Fruit fly (Drosophila melanogaster) whole organism: ENCODE results near the gene nonA.

ENCODE experiments used
- CG8478 ChIP-seq: fragments of >200 bp; optimal IDR thresholded peaks from 2 replicates; lab custom pipeline; 2018; ENCODE audit warnings: inconsistent platforms
- Dll ChIP-seq: fragments of >200 bp; optimal IDR thresholded peaks from 2 replicates; lab custom pipeline; 2017
- EcR ChIP-seq, 2 experiments: fragments of >200 bp; optimal IDR thresholded peaks; 2 replicates each; lab custom pipeline; 2017; ENCODE audit warnings: missing biosample characterization in 2 of 2, missing genetic modification characterization in 2 of 2, missing genetic modification reagents in 2 of 2
- pan ChIP-seq: fragments of >200 bp; optimal IDR thresholded peaks from 2 replicates; lab custom pipeline; 2017
- psq ChIP-seq: fragments of >200 bp; optimal IDR thresholded peaks from 2 replicates; lab custom pipeline; 2017
- usp ChIP-seq: fragments of >200 bp; optimal IDR thresholded peaks from 2 replicates; lab custom pipeline; 2017; ENCODE audit warnings: missing biosample characterization, missing genetic modification characterization, mixed read lengths

nonA gene

DNA sequence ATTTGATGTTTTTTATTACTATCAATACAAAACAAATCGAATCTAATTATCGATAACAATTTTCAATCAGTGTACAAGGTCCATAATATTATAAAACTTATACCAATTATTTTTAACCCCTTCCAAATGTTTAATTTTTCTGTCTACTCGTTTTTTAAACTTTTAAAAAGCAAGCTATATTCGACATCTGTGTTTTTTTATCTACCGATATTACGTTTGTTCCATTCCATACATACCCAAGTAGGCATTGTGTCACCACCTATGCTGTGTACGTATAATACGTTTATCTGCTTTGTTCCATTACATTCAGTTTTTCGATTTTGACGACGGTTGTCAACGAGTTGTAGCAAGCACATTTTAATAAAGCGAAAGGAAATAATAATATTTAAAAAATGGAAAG lies at the start of gene nonA:
TSS of gene nonA (plus strand) at position 264 of the 400 bp plus-strand sequence.
- TF ChIP-seq usp (GFP tag; lab: Kevin White, UChicago), result no peak
- no peak for TF ChIP-seq EcR (GFP tag; optimal IDR thresholded peaks at IDR 0.05; lab: Kevin White, UChicago)
- no peak for TF ChIP-seq pan (lab: Kevin White, UChicago)
- TF ChIP-seq psq, result no peak
- no peak for TF ChIP-seq CG8478
- no peak for TF ChIP-seq Dll (lab: Kevin White, UChicago)

DNA sequence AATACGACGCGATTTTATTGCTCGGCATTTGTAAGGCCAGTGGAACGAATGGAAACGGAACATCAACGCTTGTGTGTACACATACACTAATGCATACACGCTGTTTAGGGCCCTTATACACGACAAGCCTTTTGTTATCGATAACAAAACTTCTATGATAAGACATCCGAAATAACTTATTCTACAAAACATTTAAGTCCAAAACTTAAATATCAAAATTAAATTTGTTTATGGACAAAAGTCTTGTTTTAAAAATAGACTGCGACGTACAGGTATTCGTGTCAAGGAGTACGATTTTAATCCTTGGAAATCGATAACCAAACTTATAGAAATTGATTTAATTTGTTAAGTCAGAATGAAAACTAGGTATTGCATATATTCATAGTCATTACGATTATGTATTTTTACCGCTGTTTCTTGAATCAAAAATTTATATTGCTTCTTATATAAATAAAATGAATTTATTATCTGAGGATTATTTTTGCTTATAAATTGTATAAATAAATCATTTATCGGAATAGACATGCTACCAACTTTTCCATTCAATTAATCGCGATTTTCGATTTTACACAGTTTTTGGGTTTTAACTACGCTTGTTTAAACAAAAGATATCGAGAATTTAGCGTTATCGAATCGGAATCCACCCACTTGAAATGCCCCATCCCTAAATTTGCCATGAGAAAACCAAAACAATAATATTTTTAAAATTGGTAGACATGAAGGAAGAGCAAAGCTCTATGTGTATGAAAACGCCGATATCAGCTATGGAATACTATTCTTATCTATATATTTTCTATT lies 48.1 kb upstream of the nonA start, which contains the start of the genes CG9915 and SWIP:
TSS of gene CG9915 (minus strand) at position 61 of the 798 bp plus-strand sequence.
TSS of gene SWIP (plus strand) at position 632 of the 798 bp plus-strand sequence.
- TF ChIP-seq CG8478 (no peak), psq (no peak), Dll (lab: Kevin White, UChicago) (no peak), pan (lab: Kevin White, UChicago) (no peak), EcR (GFP tag; optimal IDR thresholded peaks at IDR 0.05; lab: Kevin White, UChicago) (no peak), usp (GFP tag; lab: Kevin White, UChicago) (no peak)

DNA sequence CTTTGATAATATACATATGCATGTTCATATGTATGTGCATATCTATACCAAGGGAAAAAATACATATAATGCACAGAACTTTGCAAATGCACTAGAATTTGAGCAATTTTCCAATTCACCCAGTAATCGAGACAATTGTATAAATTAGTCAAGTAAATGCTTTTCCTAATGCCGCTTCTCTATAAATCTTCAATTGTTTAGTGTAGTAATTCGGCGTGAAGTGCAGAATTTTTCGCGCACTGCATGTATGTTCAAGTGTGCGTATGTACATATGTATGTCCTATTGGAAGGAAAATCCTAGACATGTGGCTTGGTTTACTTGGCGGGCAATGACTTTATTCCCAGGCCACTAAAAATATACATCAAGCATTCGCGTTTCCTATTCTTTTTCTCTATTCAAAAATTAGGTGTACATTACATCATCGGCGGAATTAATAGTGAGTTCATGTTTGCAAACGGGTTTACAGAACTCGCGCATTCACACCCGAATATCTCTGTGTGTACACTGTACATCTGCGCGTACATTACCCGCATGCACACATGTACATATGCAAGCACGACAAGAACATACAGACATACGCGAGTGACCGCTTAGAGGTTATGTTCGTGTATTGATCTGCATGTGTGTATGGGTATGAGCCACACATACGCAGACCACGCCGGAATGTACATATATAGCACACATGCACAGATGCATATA lies 42.4 kb upstream of the nonA start:
- TF ChIP-seq psq, result no peak
- TF ChIP-seq CG8478, result no peak
- TF ChIP-seq EcR (GFP tag; optimal IDR thresholded peaks at IDR 0.05; lab: Kevin White, UChicago), result no peak
- no peak for TF ChIP-seq Dll (lab: Kevin White, UChicago)
- TF ChIP-seq usp (GFP tag; lab: Kevin White, UChicago), result no peak
- TF ChIP-seq pan (lab: Kevin White, UChicago), result no peak

DNA sequence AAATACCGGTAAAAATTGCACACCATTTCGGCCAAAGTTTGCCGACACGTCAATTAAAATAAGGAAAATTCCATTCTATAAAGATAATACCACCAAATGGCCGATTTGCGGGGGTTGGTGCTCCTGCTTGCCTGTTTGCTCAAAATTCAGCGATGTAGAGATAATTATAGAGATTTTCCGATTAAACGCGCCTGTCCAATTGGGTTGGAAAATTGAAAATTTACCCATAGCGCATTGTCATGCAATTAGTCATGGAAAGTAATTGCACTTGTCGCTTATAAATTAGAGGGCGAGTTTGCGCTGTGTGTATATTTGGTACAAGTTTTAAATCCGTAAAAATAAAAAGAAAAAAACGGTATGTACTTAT lies 41.8 kb upstream of the nonA start:
- TF ChIP-seq usp (GFP tag; lab: Kevin White, UChicago) (no peak), pan (lab: Kevin White, UChicago) (no peak), Dll (lab: Kevin White, UChicago) (no peak), EcR (GFP tag; optimal IDR thresholded peaks at IDR 0.05; lab: Kevin White, UChicago) (no peak), CG8478 (no peak), psq (no peak)

DNA sequence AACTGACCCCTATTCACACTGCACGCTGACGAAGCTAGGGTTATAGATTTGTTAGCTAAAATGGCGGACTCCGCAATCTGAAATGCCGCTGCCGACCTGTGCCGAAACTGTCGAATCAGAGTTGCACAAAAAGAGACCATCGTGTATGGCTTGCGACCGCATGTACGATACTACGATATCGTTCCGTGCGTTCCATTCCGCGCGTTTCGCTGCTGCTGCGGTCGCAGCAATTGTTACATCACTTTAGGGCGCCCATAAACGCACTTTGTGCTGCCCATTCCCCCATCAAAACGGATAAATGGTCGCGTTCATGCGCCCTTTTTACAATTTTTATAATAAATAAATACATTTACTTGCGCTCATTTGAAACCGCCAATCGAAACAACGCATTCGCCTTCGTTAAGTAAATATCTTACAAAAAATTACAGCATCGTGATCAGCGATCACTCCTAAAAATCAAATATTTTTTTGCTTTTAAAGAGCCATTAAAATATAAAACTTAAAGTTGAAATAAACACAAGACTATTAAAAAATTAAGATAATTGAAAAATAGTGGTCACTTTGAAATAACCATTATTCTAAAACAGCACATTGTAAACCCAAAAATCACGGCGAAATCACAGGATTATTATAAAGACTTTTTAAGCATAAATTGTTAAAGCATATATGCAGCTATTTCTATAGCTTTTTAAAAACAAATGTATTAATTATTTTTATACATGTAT lies 41.0 kb upstream of the nonA start, which contains the start of gene Cyp1:
TSS of gene Cyp1 (minus strand) at position 174 of the 725 bp plus-strand sequence.
- no peak for TF ChIP-seq CG8478

DNA sequence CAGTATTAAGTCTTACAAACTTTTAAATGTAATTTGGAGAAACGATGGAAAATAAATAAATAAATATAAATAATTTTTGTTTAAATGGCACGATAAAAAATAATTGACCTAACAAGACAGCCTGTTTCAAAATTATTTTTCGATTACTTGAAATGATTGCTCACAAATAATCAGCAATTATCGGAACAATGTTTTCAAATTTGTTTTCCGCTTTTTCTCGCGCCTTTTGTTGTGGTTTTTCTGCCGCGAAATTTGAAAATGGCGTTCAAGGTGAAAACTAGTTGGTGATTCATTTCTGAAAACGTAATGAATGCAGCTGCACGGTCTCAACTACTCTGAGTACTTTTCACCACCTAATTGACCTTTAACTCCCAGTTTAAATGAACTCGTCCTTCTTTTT lies 40.3 kb upstream of the nonA start:
- TF ChIP-seq usp (GFP tag; lab: Kevin White, UChicago) (no peak), CG8478 (no peak), pan (lab: Kevin White, UChicago) (no peak), psq (no peak), EcR (GFP tag; optimal IDR thresholded peaks at IDR 0.05; lab: Kevin White, UChicago) (no peak), Dll (lab: Kevin White, UChicago) (no peak)

DNA sequence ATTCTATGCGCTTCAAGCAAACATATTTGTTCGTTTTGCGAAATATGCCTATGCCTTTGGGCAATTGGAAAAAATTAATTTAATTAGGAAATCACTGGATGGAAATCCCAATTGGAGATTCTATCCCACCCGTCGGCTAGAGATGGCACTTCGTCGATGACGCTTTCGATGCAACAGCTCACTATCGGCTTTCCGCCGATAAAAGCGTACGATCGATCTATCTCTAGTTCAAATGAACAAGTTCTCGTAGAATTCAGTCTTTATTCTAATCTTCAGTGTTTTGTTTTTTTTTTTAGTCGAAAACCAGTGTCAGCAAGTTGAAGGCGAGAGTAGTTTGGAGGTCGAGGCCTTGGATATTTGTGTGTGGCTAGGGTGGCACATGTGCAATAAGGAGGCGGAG lies 38.3 kb upstream of the nonA start, which contains the start of the genes CG9917 and CG32579:
TSS of gene CG9917 (minus strand) at position 169 of the 400 bp plus-strand sequence.
TSS of gene CG32579 (plus strand) at position 224 of the 400 bp plus-strand sequence.
- TF ChIP-seq usp (GFP tag; lab: Kevin White, UChicago) (no peak), CG8478 (no peak), psq (no peak), Dll (lab: Kevin White, UChicago) (no peak), pan (lab: Kevin White, UChicago) (no peak), EcR (GFP tag; optimal IDR thresholded peaks at IDR 0.05; lab: Kevin White, UChicago) (no peak)

DNA sequence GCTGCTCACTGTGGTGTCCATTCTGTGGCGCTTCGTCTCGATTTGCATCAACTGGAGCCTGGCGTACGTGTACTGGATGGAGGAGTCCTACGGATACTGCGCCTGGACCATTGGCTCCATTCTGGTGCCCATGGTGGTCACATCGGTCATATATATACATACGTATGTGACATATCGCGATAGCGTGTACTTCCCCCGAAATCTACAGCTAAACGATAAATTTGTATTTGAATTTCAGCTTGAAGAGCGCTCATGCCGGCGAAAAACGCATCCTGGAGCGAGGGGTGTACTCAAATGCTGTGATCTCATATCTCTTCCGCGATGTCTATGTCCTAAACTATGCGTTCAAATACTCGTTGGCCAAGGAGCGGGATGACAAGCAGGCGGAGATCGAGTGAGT lies 37.8 kb upstream of the nonA start:
- TF ChIP-seq CG8478 (no peak), Dll (lab: Kevin White, UChicago) (no peak), usp (GFP tag; lab: Kevin White, UChicago) (no peak), psq (no peak), pan (lab: Kevin White, UChicago) (no peak), EcR (GFP tag; optimal IDR thresholded peaks at IDR 0.05; lab: Kevin White, UChicago) (no peak)

DNA sequence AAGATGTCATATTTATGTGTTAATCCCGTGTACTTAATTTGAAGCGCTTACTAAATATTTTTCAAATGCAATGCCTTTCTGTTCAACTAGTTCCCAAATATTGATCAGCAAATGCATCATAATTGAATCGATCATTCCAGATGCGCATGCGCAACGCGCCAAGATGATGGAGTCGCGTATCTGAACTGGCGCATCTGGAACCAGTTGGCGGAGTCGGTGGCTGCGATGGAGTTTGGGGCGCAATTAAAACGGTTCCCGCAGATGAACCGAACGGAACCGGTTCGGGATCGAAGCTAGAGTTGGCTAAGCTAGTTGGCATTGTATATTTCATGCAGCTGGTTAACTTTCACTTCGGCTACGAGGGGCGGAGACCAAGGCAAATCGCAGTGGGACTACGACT lies 35.9 kb upstream of the nonA start, which contains the start of gene CalpC:
TSS of gene CalpC (plus strand) at position 292 of the 400 bp plus-strand sequence.
- TF ChIP-seq EcR (GFP tag; optimal IDR thresholded peaks at IDR 0.05; lab: Kevin White, UChicago) (no peak), pan (lab: Kevin White, UChicago) (no peak), usp (GFP tag; lab: Kevin White, UChicago) (no peak), CG8478 (no peak), psq (no peak), Dll (lab: Kevin White, UChicago) (no peak)

DNA sequence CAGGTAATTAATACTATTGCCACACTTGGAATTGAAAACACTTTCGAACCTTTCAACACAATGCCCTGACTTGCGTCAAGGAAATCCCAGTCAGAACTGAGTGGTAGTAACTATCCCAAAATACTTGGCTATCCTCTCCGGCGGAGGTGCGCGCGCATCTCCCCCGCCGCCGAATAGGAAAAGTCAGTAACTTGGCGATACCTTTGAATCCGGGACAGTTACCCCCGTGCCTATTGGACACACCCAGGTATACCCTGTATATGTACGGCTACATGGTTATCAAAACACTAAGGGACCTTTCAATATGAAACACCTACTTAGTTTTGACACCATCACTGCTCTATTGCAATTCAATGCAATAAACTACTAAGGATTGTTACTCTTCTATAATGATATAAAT lies 30.7 kb upstream of the nonA start, which contains the start of gene CG9919:
TSS of gene CG9919 (minus strand) at position 101 of the 400 bp plus-strand sequence.
- TF ChIP-seq pan (lab: Kevin White, UChicago), result no peak
- TF ChIP-seq EcR (GFP tag; optimal IDR thresholded peaks at IDR 0.05; lab: Kevin White, UChicago), result no peak
- no peak for TF ChIP-seq Dll (lab: Kevin White, UChicago)
- no peak for TF ChIP-seq usp (GFP tag; lab: Kevin White, UChicago)
- no peak for TF ChIP-seq CG8478

DNA sequence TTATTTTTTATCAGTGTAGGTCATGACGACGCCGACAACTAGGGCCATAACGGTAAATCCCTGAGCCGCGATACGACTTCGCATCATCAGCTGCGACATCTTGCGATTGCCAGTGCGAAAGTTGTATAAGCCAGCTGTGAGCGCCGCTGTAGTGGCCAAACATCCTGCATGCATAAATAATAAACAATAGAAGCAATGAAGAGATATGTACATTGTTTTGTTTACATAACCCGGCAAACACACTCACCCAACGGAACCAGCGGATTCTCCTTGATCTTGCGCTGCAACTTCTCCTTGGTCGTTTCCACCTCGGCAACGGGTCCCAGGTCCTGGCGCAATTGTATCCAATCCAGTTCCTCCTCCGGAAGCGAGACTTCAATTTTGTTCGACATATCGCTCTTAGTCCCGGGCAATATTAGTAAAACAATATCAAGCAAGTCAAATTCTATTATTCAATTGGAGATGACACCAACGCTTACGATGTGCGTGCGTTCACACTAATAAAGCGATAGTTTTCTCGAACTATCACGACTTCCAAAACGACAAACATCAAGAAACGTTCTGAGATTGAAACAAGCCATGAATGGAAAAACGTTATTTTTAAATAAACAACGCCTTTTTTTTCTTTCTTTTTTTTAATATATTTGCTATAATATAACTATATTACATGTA lies 29.7 kb upstream of the nonA start:
- TF ChIP-seq usp (GFP tag; lab: Kevin White, UChicago) (no peak), psq (no peak), EcR (GFP tag; optimal IDR thresholded peaks at IDR 0.05; lab: Kevin White, UChicago) (no peak), Dll (lab: Kevin White, UChicago) (no peak)
